Fruit fly (Drosophila melanogaster) whole organism, embryonic: ENCODE data around the gene path.

Experiments
- Antp ChIP-seq: fragments of 200-800 bp; sonication (Bioruptor generic); optimal IDR thresholded peaks from 3 replicates; lab custom pipeline; 2016; ENCODE audit warnings: missing biosample characterization, missing genetic modification characterization
- B-H2 ChIP-seq: fragments of 200-800 bp; sonication (Bioruptor generic); optimal IDR thresholded peaks from 2 replicates; lab custom pipeline; 2018; ENCODE audit warnings: missing biosample characterization, mild to moderate bottlenecking, missing genetic modification characterization
- Bteb2 ChIP-seq: fragments of 200-800 bp; sonication (Bioruptor generic); optimal IDR thresholded peaks from 2 replicates; lab custom pipeline; 2016; ENCODE audit warnings: missing biosample characterization, missing genetic modification characterization
- CG12769 ChIP-seq: fragments of 200-800 bp; sonication (Bioruptor generic); optimal IDR thresholded peaks from 2 replicates; lab custom pipeline; 2019; ENCODE audit warnings: missing biosample characterization, mild to moderate bottlenecking, missing genetic modification characterization, moderate library complexity
- CG14014 ChIP-seq: fragments of 200-800 bp; sonication (Bioruptor generic); IDR thresholded peaks from 2 replicates; pipeline ENCODE4 v1.3.6; 2022; ENCODE audit warnings: missing biosample characterization, missing genetic modification characterization
- CG17361 ChIP-seq: fragments of 200-800 bp; sonication (Bioruptor generic); IDR thresholded peaks from 3 replicates; pipeline ENCODE4 v1.3.6; 2022; ENCODE audit warnings: missing biosample characterization, missing genetic modification characterization
- CG3995 ChIP-seq: fragments of 200-800 bp; sonication (Bioruptor generic); optimal IDR thresholded peaks from 3 replicates; lab custom pipeline; 2016; ENCODE audit warnings: missing biosample characterization, missing genetic modification characterization
- CG4617 ChIP-seq: fragments of 200-800 bp; sonication (Bioruptor generic); optimal IDR thresholded peaks from 3 replicates; lab custom pipeline; 2016; ENCODE audit warnings: missing biosample characterization, missing genetic modification characterization, borderline replicate concordance
- CG5953 ChIP-seq: fragments of 200-800 bp; sonication (Bioruptor generic); IDR thresholded peaks from 2 replicates; pipeline ENCODE4 v1.3.6; 2022; ENCODE audit warnings: missing biosample characterization, missing genetic modification characterization
- CG6654 ChIP-seq: fragments of 200-800 bp; sonication (Bioruptor generic); optimal IDR thresholded peaks from 2 replicates; lab custom pipeline; 2017; ENCODE audit warnings: missing biosample characterization, mild to moderate bottlenecking, missing genetic modification characterization
- CG9727 ChIP-seq: fragments of 200-800 bp; sonication (Bioruptor generic); optimal IDR thresholded peaks from 3 replicates; lab custom pipeline; 2017; ENCODE audit warnings: missing biosample characterization, mild to moderate bottlenecking, missing genetic modification characterization
- E2f1 ChIP-seq: fragments of 200-800 bp; sonication (Bioruptor generic); IDR thresholded peaks from 2 replicates; pipeline ENCODE4 v1.3.6; 2022; ENCODE audit warnings: missing biosample characterization, missing genetic modification characterization
- Elba2 ChIP-seq: fragments of 200-800 bp; sonication (Bioruptor generic); optimal IDR thresholded peaks from 3 replicates; lab custom pipeline; 2016; ENCODE audit warnings: missing biosample characterization, missing genetic modification characterization
- Fer3 ChIP-seq: fragments of 200-800 bp; sonication (Bioruptor generic); optimal IDR thresholded peaks from 2 replicates; lab custom pipeline; 2018; ENCODE audit warnings: missing biosample characterization, mild to moderate bottlenecking, missing genetic modification characterization, moderate library complexity
- Gsc ChIP-seq: fragments of 200-800 bp; sonication (Bioruptor generic); IDR thresholded peaks from 2 replicates; pipeline ENCODE4 v1.3.6; 2022; ENCODE audit warnings: missing biosample characterization, missing genetic modification characterization
- H2.0 ChIP-seq: fragments of 200-800 bp; sonication (Bioruptor generic); IDR thresholded peaks from 2 replicates; pipeline ENCODE4 v1.3.6; 2022; ENCODE audit warnings: missing biosample characterization, missing genetic modification characterization
- HLH4C ChIP-seq: fragments of 200-800 bp; sonication (Bioruptor generic); IDR thresholded peaks from 3 replicates; pipeline ENCODE4 v1.3.6; 2022; ENCODE audit warnings: missing biosample characterization, missing genetic modification characterization; ENCODE audit not compliant: partially characterized antibody
- HLHmδ ChIP-seq: fragments of 200-800 bp; sonication (Bioruptor generic); optimal IDR thresholded peaks from 2 replicates; lab custom pipeline; 2018; ENCODE audit warnings: missing biosample characterization, mild to moderate bottlenecking, missing genetic modification characterization, moderate library complexity
- Lhr ChIP-seq: fragments of 200-800 bp; sonication (Bioruptor generic); optimal IDR thresholded peaks from 3 replicates; lab custom pipeline; 2017; ENCODE audit warnings: mild to moderate bottlenecking, missing biosample characterization, missing genetic modification reagents, missing genetic modification characterization
- Meics ChIP-seq: fragments of 200-800 bp; sonication (Bioruptor generic); optimal IDR thresholded peaks from 2 replicates; lab custom pipeline; 2017; ENCODE audit warnings: missing biosample characterization, mild to moderate bottlenecking, missing genetic modification characterization
- Mes4 ChIP-seq: fragments of 200-800 bp; sonication (Bioruptor generic); optimal IDR thresholded peaks from 2 replicates; lab custom pipeline; 2016; ENCODE audit warnings: missing biosample characterization, missing genetic modification characterization
- Pdp1 ChIP-seq, 2 experiments: fragments of 200-800 bp; sonication (Bioruptor generic); optimal IDR thresholded peaks; 3 replicates each; lab custom pipeline; 2016; ENCODE audit warnings: missing biosample characterization in 2 of 2, missing genetic modification characterization in 2 of 2, mild to moderate bottlenecking in 1 of 2, moderate library complexity in 1 of 2
- Ptx1 ChIP-seq: fragments of 200-800 bp; sonication (Bioruptor generic); IDR thresholded peaks from 2 replicates; pipeline ENCODE4 v1.3.6; 2022; ENCODE audit warnings: missing biosample characterization, missing genetic modification characterization
- Ravus ChIP-seq: fragments of 200-800 bp; sonication (Bioruptor generic); IDR thresholded peaks from 2 replicates; pipeline ENCODE4 v1.3.6; 2022; ENCODE audit warnings: missing biosample characterization, missing genetic modification characterization
- az2 ChIP-seq: fragments of 200-800 bp; sonication (Bioruptor generic); optimal IDR thresholded peaks from 3 replicates; lab custom pipeline; 2016; ENCODE audit warnings: missing biosample characterization, missing genetic modification characterization
- bab2 ChIP-seq: fragments of 200-800 bp; sonication (Bioruptor generic); optimal IDR thresholded peaks from 2 replicates; lab custom pipeline; 2016; ENCODE audit warnings: missing biosample characterization, missing genetic modification characterization
- bsh ChIP-seq, 2 experiments: fragments of 200-800 bp; sonication (Bioruptor generic); optimal IDR thresholded peaks; 2 replicates each; lab custom pipeline; 2017 to 2018; ENCODE audit warnings: mild to moderate bottlenecking in 2 of 2, missing biosample characterization in 2 of 2, missing genetic modification characterization in 2 of 2, moderate library complexity in 1 of 2
- croc ChIP-seq: fragments of 200-800 bp; sonication (Bioruptor generic); conservative IDR thresholded peaks from 3 replicates; pipeline ENCODE4 v1.3.6; 2022; ENCODE audit warnings: missing biosample characterization, missing genetic modification characterization
- da ChIP-seq: fragments of 200-800 bp; sonication (Bioruptor generic); optimal IDR thresholded peaks from 2 replicates; lab custom pipeline; 2016; ENCODE audit warnings: missing biosample characterization, missing genetic modification characterization
- exex ChIP-seq: fragments of 200-800 bp; sonication (Bioruptor generic); optimal IDR thresholded peaks from 4 replicates; lab custom pipeline; 2018; ENCODE audit warnings: missing biosample characterization, mild to moderate bottlenecking, missing genetic modification characterization, moderate library complexity
- fd3F ChIP-seq: fragments of 200-800 bp; sonication (Bioruptor generic); optimal IDR thresholded peaks from 2 replicates; lab custom pipeline; 2018; ENCODE audit warnings: missing biosample characterization, mild to moderate bottlenecking, missing genetic modification characterization, moderate library complexity
- hb ChIP-seq: fragments of 200-800 bp; sonication (Bioruptor generic); IDR thresholded peaks from 3 replicates; pipeline ENCODE4 v1.3.6; 2022; ENCODE audit warnings: missing biosample characterization, missing genetic modification characterization; ENCODE audit not compliant: partially characterized antibody
- hbn ChIP-seq: fragments of 200-800 bp; sonication (Bioruptor generic); IDR thresholded peaks from 2 replicates; pipeline ENCODE4 v1.3.6; 2022; ENCODE audit warnings: missing biosample characterization, missing genetic modification characterization; ENCODE audit not compliant: partially characterized antibody
- hkb ChIP-seq, 2 experiments: fragments of 200-800 bp in 1 of 2; fragments of >200 bp in 1 of 2; sonication (Bioruptor generic) in 1 of 2; IDR thresholded peaks in 1 of 2; optimal IDR thresholded peaks in 1 of 2; 2 replicates each; pipeline versions ENCODE4 v1.3.6 to Lab custom; 2017 to 2022; ENCODE audit warnings: missing biosample characterization in 1 of 2, missing genetic modification characterization in 1 of 2
- nerfin-1 ChIP-seq: fragments of 200-800 bp; sonication (Bioruptor generic); optimal IDR thresholded peaks from 3 replicates; lab custom pipeline; 2019; ENCODE audit warnings: missing biosample characterization, mild to moderate bottlenecking, missing genetic modification characterization, moderate library complexity
- odd ChIP-seq: fragments of 200-800 bp; sonication (Bioruptor generic); optimal IDR thresholded peaks from 2 replicates; lab custom pipeline; 2017; ENCODE audit warnings: missing biosample characterization, mild to moderate bottlenecking, missing genetic modification characterization
- pnt ChIP-seq: fragments of 200-800 bp; sonication (Bioruptor generic); optimal IDR thresholded peaks from 3 replicates; lab custom pipeline; 2016; ENCODE audit warnings: missing biosample characterization, missing genetic modification characterization
- ro ChIP-seq: fragments of 200-800 bp; sonication (Bioruptor generic); IDR thresholded peaks from 2 replicates; pipeline ENCODE4 v1.3.6; 2022; ENCODE audit warnings: missing biosample characterization, missing genetic modification characterization
- salm ChIP-seq: fragments of 200-800 bp; sonication (Bioruptor generic); optimal IDR thresholded peaks from 2 replicates; lab custom pipeline; 2018; ENCODE audit warnings: missing biosample characterization, mild to moderate bottlenecking, missing genetic modification characterization
- seq ChIP-seq: fragments of 200-800 bp; sonication (Bioruptor generic); IDR thresholded peaks from 2 replicates; pipeline ENCODE4 v1.3.6; 2022; ENCODE audit warnings: missing biosample characterization, missing genetic modification characterization
- slbo ChIP-seq: fragments of 200-800 bp; sonication (Bioruptor generic); IDR thresholded peaks from 2 replicates; pipeline ENCODE4 v1.3.6; 2022; ENCODE audit warnings: missing biosample characterization, missing genetic modification characterization
- so ChIP-seq: fragments of 200-800 bp; sonication (Bioruptor generic); IDR thresholded peaks from 3 replicates; pipeline ENCODE4 v1.3.6; 2022; ENCODE audit warnings: missing biosample characterization, missing genetic modification characterization
- tup ChIP-seq: fragments of 200-800 bp; sonication (Bioruptor generic); optimal IDR thresholded peaks from 2 replicates; lab custom pipeline; 2016; ENCODE audit warnings: missing biosample characterization, mild to moderate bottlenecking, missing genetic modification characterization, moderate library complexity
- tx ChIP-seq: fragments of 200-800 bp; sonication (Bioruptor generic); optimal IDR thresholded peaks from 2 replicates; lab custom pipeline; 2016; ENCODE audit warnings: missing biosample characterization, missing genetic modification characterization
- usp ChIP-seq: fragments of >200 bp; optimal IDR thresholded peaks from 2 replicates; lab custom pipeline; 2017; ENCODE audit warnings: missing biosample characterization, missing genetic modification characterization
- vfl ChIP-seq: fragments of 200-800 bp; sonication (Bioruptor generic); optimal IDR thresholded peaks from 2 replicates; lab custom pipeline; 2016; ENCODE audit warnings: missing biosample characterization, missing genetic modification characterization
- vnd ChIP-seq: fragments of 200-800 bp; sonication (Bioruptor generic); IDR thresholded peaks from 3 replicates; pipeline ENCODE4 v1.3.6; 2022; ENCODE audit warnings: missing biosample characterization, missing genetic modification characterization; ENCODE audit not compliant: partially characterized antibody
- vvl ChIP-seq: fragments of 200-800 bp; sonication (Bioruptor generic); IDR thresholded peaks from 2 replicates; pipeline ENCODE4 v1.3.6; 2022; ENCODE audit warnings: missing biosample characterization, missing genetic modification characterization
- wek ChIP-seq: fragments of 200-800 bp; sonication (Bioruptor generic); optimal IDR thresholded peaks from 3 replicates; lab custom pipeline; 2018; ENCODE audit warnings: missing biosample characterization, mild to moderate bottlenecking, missing genetic modification characterization, moderate library complexity
- zfh2 ChIP-seq: fragments of 200-800 bp; sonication (Bioruptor generic); optimal IDR thresholded peaks from 2 replicates; lab custom pipeline; 2016; ENCODE audit warnings: missing biosample characterization, missing genetic modification characterization

path gene

DNA sequence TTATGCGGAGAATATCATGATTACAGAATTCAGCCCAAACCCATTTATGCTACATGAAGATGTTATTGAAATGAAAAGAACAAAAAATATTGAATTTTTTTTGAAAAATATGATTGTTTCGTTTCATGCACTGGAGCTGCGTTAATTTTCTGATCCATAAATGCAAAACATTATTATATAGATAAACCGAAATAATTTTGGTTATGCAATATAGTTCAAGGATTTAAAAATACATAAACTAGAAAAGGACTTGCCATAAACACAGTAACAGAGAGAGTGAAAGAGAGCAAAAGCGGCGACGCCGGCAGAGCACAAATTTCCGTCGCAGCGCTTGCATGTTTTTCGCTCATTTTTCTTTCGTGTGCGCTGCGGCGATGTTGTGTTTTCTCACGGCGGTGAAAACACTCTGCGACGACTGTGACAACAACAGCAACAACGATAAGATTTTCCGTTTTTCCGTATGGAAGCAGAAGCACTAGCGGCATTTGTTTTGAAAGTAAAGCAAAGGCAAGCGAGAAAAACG lies 42.8 kb downstream of the path start (continued):
- peak; percentile 76 for TF ChIP-seq fd3F (GFP tag; lab: Kevin White, UChicago)
- TF ChIP-seq HLHmδ (GFP tag; lab: Kevin White, UChicago) = no peak
- peak; percentile 89 for TF ChIP-seq CG17361
- TF ChIP-seq Pdp1 (GFP tag; optimal IDR thresholded peaks at IDR 0.05; lab: Kevin White, UChicago) = peak; percentile 74 to 98
- TF ChIP-seq Mes4 = peak; percentile 65
- peak; percentile 76 for TF ChIP-seq Bteb2
- no peak for TF ChIP-seq ro
- peak; percentile 92 for TF ChIP-seq CG9727
- peak; percentile 86 for TF ChIP-seq nerfin-1
- peak; percentile 84 to 92 for TF ChIP-seq bsh (GFP tag; optimal IDR thresholded peaks at IDR 0.05; lab: Kevin White, UChicago)
- peak; percentile 69 for TF ChIP-seq Ptx1 (GFP tag; lab: Robert Waterston, UW)
- no peak for TF ChIP-seq hb (GFP tag; lab: Robert Waterston, UW)
- peak; percentile 63 for TF ChIP-seq bab2 (GFP tag; lab: Kevin White, UChicago)
- TF ChIP-seq Meics (GFP tag; lab: Kevin White, UChicago) = peak; percentile 91
- peak; percentile 51; the same call in 1 of the 2 replicates for TF ChIP-seq CG5953 (GFP tag; lab: Robert Waterston, UW)
- peak; percentile 59 for TF ChIP-seq croc
- TF ChIP-seq hbn = no peak
- TF ChIP-seq B-H2 (GFP tag; lab: Kevin White, UChicago) = peak; percentile 57
- peak; percentile 21; the same call in 1 of the 2 replicates for TF ChIP-seq Ravus (GFP tag; lab: Robert Waterston, UW)
- peak; percentile 91 for TF ChIP-seq vvl (GFP tag; lab: Robert Waterston, UW)
- TF ChIP-seq vnd (GFP tag; lab: Robert Waterston, UW) = no peak
- TF ChIP-seq tx (GFP tag; lab: Kevin White, UChicago) = peak; percentile 59
- TF ChIP-seq hkb (optimal IDR thresholded peaks at IDR 0.05; lab: Kevin White, UChicago) = no peak
- TF ChIP-seq hkb (GFP tag; IDR thresholded peaks at IDR 0.05; lab: Robert Waterston, UW) = peak; percentile 86
- TF ChIP-seq E2f1 = peak; percentile 77
- TF ChIP-seq vfl = peak; percentile 35
- TF ChIP-seq Gsc (GFP tag; lab: Robert Waterston, UW) = no peak
- peak; percentile 9 for TF ChIP-seq wek (GFP tag; lab: Kevin White, UChicago)
- peak; percentile 55; the same call in 1 of the 3 replicates for TF ChIP-seq so (GFP tag; lab: Robert Waterston, UW)
- peak; percentile 52 for TF ChIP-seq CG12769 (tag; lab: Kevin White, UChicago)
- TF ChIP-seq CG6654 (GFP tag; lab: Kevin White, UChicago) = peak; percentile 64
- TF ChIP-seq odd (GFP tag; lab: Kevin White, UChicago) = peak; percentile 91
- TF ChIP-seq zfh2 = peak; percentile 58
- no peak for TF ChIP-seq usp
- TF ChIP-seq CG4617 (GFP tag; lab: Kevin White, UChicago) = peak; percentile 0
- TF ChIP-seq da (GFP tag; lab: Kevin White, UChicago) = no peak
- TF ChIP-seq slbo (GFP tag; lab: Robert Waterston, UW) = peak; percentile 70
- no peak for TF ChIP-seq tup
- peak; percentile 48 for TF ChIP-seq CG3995 (GFP tag; lab: Kevin White, UChicago)
- TF ChIP-seq CG14014 (GFP tag; lab: Robert Waterston, UW) = peak; percentile 78
- TF ChIP-seq Fer3 (tag; lab: Kevin White, UChicago) = peak; percentile 89
- TF ChIP-seq exex = peak; percentile 67
- peak; percentile 48 for TF ChIP-seq Antp (GFP tag; lab: Kevin White, UChicago)
- no peak for TF ChIP-seq HLH4C (GFP tag; lab: Robert Waterston, UW)
- peak; percentile 64 for TF ChIP-seq pnt
- peak; percentile 84 for TF ChIP-seq az2
- TF ChIP-seq seq (GFP tag; lab: Robert Waterston, UW) = peak; percentile 82
- peak; percentile 65 for TF ChIP-seq H2.0 (GFP tag; lab: Robert Waterston, UW)
- peak; percentile 89 for TF ChIP-seq salm
- no peak for TF ChIP-seq Elba2 (GFP tag; lab: Kevin White, UChicago)
- TF ChIP-seq Lhr (GFP tag; lab: Kevin White, UChicago) = peak; percentile 75
